Fruit fly (Drosophila melanogaster) S2 (cell line): ENCODE results near the gene Tig.

ENCODE experiments used
- CG8478 ChIP-seq: fragments of >200 bp; optimal IDR thresholded peaks from 2 replicates; lab custom pipeline; 2018
- CTCF ChIP-seq, 2 experiments: fragments of >200 bp; optimal IDR thresholded peaks; 2 replicates each; lab custom pipeline; 2018

The Tig gene

dm6 chr2L:6448334-6448703, 25.2 kb upstream of the Tig start, which contains the start of gene Acox3:
TSS of gene Acox3 (minus strand) at chr2L:6448403.
- TF ChIP-seq CTCF (optimal IDR thresholded peaks at IDR 0.05; lab: Kevin White, UChicago) (no peak), CG8478 (lab: Kevin White, UChicago) (no peak)

DNA sequence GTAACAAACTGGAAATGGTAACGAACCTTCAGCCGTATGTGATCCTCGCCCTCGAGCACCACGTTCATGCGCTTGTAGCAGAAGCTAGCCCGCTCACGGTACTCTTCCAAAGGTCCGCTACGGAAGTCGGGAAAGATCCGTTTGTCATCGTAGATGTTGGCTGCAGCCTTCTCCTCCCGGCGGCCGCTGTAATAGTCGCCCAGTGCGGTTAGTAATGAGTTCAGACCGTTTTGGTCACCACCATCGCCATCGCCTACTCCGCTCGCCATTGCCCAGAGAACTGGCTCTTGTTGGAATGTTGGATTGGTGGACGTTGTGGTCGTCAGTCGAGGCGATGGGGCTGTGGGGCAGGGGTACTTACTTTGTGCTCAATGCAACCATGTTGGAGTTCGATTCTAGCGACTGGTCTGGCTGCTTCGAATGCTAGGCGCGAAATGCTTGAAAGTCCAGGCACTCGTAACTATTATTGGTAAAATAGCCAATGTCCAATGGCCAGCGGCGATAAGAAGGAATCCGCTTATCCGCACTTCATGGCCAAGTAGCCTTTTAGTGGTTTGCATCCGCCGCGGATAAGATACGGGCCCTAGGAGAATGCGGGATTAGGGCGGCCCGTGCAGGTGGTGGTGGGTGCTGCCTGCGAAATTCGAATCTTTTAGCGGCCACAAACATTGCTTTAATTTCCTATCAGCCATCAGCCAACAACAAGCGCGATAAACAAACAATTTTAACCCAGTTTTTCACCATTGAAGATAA, 24.6 kb upstream of the Tig start:
- TF ChIP-seq CTCF (optimal IDR thresholded peaks at IDR 0.05; lab: Kevin White, UChicago), result no peak
- TF ChIP-seq CG8478 (lab: Kevin White, UChicago), result no peak

dm6 chr2L:6426329-6426728, 3.2 kb upstream of the Tig start:
- TF ChIP-seq CG8478 (lab: Kevin White, UChicago) (no peak), CTCF (optimal IDR thresholded peaks at IDR 0.05; lab: Kevin White, UChicago) (no peak)

dm6 chr2L:6424198-6424597, 1.1 kb upstream of the Tig start, which contains the start of gene Fic:
TSS of gene Fic (plus strand) at chr2L:6424336.
- no peak for TF ChIP-seq CTCF (optimal IDR thresholded peaks at IDR 0.05; lab: Kevin White, UChicago)
- TF ChIP-seq CG8478 (lab: Kevin White, UChicago), result no peak

DNA sequence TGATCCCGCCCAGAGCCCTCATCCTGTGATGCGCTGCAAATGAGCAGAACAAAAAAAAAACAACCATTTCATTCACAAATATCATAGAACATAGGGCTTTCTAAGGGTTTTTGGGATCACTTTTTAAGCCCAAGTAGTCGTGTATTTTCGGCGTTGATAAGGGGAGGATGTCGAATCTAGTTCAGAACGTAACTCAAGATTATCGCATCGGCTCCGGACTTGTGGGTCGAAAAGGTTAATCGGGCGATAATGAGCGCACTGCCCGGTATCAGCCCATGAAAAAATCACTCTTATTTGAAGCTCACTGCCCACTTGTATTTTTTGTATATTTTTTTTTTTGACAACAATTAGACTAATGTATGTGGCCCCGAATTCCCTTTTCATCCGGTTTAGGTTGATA, 622 bp downstream of the Tig start:
- no peak for TF ChIP-seq CG8478 (lab: Kevin White, UChicago)
- no peak for TF ChIP-seq CTCF (optimal IDR thresholded peaks at IDR 0.05; lab: Kevin White, UChicago)

DNA sequence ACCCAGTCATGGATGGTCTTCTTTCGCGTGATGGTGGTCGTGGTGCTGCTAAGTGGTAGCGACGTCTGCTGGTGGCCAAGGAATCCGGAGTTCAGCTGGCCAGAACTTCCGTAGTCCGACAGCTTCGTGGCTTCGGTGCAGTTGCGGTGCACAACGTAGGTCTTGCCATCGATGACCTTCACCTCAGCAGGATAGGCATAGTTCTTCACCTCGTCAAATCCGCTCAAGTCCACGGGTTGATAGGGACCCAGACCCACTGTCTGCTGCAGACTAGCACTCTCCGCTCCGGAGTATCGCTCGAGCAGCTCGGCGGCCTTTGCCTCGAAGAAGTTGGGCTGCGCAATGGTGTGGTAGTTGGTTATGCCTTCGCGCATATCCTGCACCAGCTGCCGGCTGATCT, 1.6 kb downstream of the Tig start:
- no peak for TF ChIP-seq CTCF (optimal IDR thresholded peaks at IDR 0.05; lab: Kevin White, UChicago)
- TF ChIP-seq CG8478 (lab: Kevin White, UChicago), result no peak

- TF ChIP-seq CTCF (optimal IDR thresholded peaks at IDR 0.05; lab: Kevin White, UChicago) (no peak), CG8478 (lab: Kevin White, UChicago) (no peak)
Measured at dm6 chr2L:6411953-6412352, 11.2 kb downstream of the Tig start, which contains the start of gene CG13982. TSS of gene CG13982 (plus strand) at chr2L:6412315.

DNA sequence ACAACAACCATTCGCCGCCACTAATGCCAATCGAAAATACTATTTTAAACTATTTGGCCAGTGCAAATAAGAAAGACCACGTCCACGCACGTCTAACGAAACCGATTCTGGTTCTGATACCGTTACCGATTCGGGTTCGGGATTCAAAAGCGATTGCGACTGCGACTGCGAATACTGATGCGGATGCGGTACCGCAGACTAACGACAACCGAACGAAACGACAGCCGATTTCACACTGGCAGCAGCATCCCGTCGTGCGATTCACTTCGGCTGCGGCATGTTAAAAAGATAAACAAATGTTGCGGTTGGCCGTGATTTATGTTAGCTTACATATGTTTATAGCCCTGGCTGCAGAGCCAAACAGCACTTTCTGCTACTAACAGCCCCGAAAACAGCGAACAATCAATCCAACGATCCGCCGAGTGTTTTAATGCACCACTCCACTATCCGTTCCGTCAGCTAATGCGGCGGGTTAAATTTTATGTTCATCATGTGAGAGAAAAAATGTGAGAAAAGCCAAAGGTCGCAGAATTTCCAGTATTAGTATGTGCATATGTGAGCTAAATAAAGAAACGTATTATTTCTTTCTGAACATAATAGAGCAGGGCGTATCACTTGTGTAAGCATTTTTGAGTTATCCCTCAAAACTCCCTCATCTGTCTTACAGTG, 11.9 kb downstream of the Tig start, which contains the start of gene DIP-epsilon:
TSS of gene DIP-epsilon (minus strand) at position 238 of the 669 bp plus-strand sequence.
- TF ChIP-seq CG8478 (lab: Kevin White, UChicago) (no peak), CTCF (optimal IDR thresholded peaks at IDR 0.05; lab: Kevin White, UChicago) (no peak)

dm6 chr2L:6397149-6397548, 26.0 kb downstream of the Tig start, which contains the start of gene CG42369:
TSS of gene CG42369 (minus strand) at chr2L:6397249.
- TF ChIP-seq CG8478 (lab: Kevin White, UChicago) (no peak), CTCF (optimal IDR thresholded peaks at IDR 0.05; lab: Kevin White, UChicago) (no peak)

DNA sequence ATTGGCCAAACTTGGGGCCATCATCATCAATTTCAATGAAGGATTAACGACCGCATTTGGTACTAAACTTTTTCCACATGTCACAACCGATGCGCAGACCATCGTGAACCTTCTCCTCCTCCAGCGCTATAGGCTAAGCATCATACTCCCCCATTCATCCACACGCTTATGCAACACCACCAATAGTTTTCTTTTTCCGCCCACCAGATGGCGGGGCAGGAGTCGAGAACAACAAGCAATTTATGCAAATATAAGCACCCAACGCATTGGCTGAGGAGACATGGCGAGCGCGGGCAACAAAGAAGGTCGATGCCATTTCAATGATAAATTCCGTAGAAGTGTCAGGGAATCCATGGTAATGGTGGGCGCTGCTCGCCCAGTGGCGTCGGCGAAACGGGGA, 31.6 kb downstream of the Tig start:
- TF ChIP-seq CG8478 (lab: Kevin White, UChicago), result no peak
- TF ChIP-seq CTCF (optimal IDR thresholded peaks at IDR 0.05; lab: Kevin White, UChicago), result peak; percentile 52 to 56

DNA sequence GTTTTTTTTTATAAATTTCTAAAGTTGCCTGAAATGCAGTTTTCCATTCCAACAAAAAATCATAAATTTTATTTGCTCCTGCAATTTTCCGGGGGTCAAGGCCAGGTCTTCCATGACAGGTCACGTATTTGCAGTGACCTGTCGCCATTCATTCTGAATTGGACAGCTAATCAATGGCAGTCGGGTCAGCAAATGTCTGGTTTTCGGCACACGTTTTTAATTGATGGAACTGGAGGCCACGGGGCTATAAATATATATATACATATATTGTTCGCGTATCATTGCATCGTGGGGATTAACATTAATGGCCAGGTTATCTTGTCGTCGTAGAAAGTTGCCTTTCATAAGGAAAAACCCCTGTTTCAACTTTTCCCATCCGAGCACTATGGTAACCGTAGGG, 36.0 kb downstream of the Tig start:
- TF ChIP-seq CTCF (optimal IDR thresholded peaks at IDR 0.05; lab: Kevin White, UChicago), result no peak
- no peak for TF ChIP-seq CG8478 (lab: Kevin White, UChicago)

dm6 chr2L:6385409-6385808, 37.7 kb downstream of the Tig start, which contains the start of gene Nepl6:
TSS of gene Nepl6 (minus strand) at chr2L:6385512.
- no peak for TF ChIP-seq CG8478 (lab: Kevin White, UChicago)
- TF ChIP-seq CTCF (optimal IDR thresholded peaks at IDR 0.05; lab: Kevin White, UChicago), result no peak

dm6 chr2L:6380966-6381365, 42.1 kb downstream of the Tig start, which contains the start of gene Nepl5:
TSS of gene Nepl5 (plus strand) at chr2L:6381266.
- no peak for TF ChIP-seq CG8478 (lab: Kevin White, UChicago)
- no peak for TF ChIP-seq CTCF (optimal IDR thresholded peaks at IDR 0.05; lab: Kevin White, UChicago)

- no peak for TF ChIP-seq CTCF (optimal IDR thresholded peaks at IDR 0.05; lab: Kevin White, UChicago)
- no peak for TF ChIP-seq CG8478 (lab: Kevin White, UChicago)
Measured at dm6 chr2L:6379197-6379596, 43.9 kb downstream of the Tig start.

- TF ChIP-seq CTCF (optimal IDR thresholded peaks at IDR 0.05; lab: Kevin White, UChicago) (no peak), CG8478 (lab: Kevin White, UChicago) (no peak)
Measured at dm6 chr2L:6373141-6373540, 50.0 kb downstream of the Tig start.
